Worm (Caenorhabditis elegans): ENCODE measurements around the gene F09E5.12.

DNA sequence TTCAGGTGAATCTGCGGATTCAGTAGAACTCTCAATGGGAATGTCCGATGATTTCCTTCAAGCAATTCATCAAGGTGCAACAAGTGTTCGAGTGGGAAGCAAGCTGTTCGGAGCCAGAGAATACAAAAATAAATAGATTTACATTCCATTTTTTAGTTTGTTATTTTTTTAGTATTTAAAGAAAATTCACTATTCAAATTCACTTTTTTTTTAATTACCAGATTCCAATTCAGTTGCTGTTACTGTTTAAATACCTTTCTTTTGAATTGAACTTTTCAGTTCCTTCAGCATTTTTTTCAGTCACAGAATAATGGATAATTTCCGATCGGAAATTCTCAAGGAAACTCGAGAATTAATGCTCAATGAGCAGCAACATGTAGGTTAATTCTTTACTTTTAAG, 18.7 kb downstream of the F09E5.12 start, which contains the start of gene F09E5.7:
- TF ChIP-seq unc-39 (tag; optimal IDR thresholded peaks at IDR 0.05), result no peak
- no peak for TF ChIP-seq elt-1 (tag; optimal IDR thresholded peaks at IDR 0.05; ENCODE audit: borderline replicate concordance, insufficient read depth)
- TF ChIP-seq lin-13 (tag; optimal IDR thresholded peaks at IDR 0.05), result no peak
- no peak for TF ChIP-seq snpc-4 (tag; optimal IDR thresholded peaks at IDR 0.05)
